Fruit fly (Drosophila melanogaster) ovary, adult (tissue): ENCODE results near the gene CG9628.

ENCODE experiments used
- CG17801 ChIP-seq: fragments of 200-800 bp; optimal IDR thresholded peaks from 2 replicates; lab custom pipeline; 2019; ENCODE audit warnings: missing biosample characterization, mild to moderate bottlenecking, missing genetic modification characterization, moderate library complexity; ENCODE audit not compliant: partially characterized antibody

The CG9628 gene

dm6 chr3L:14611406-14612335 is 10.9 kb upstream of the CG9628 start:
- no peak for TF ChIP-seq CG17801 (GFP tag; lab: Kevin White, UChicago)

dm6 chr3L:14612945-14613791 is 9.4 kb upstream of the CG9628 start:
- TF ChIP-seq CG17801 (GFP tag; lab: Kevin White, UChicago) = no peak

dm6 chr3L:14613792-14614677 is 8.6 kb upstream of the CG9628 start, which contains the start of gene shd:
Gene shd, plus strand, starts transcription at chr3L:14614458.
- no peak for TF ChIP-seq CG17801 (GFP tag; lab: Kevin White, UChicago)

dm6 chr3L:14615187-14615586 is 7.4 kb upstream of the CG9628 start:
- no peak for TF ChIP-seq CG17801 (GFP tag; lab: Kevin White, UChicago)

dm6 chr3L:14616085-14617026 is 6.2 kb upstream of the CG9628 start:
- no peak for TF ChIP-seq CG17801 (GFP tag; lab: Kevin White, UChicago)

dm6 chr3L:14617511-14618217 is 4.9 kb upstream of the CG9628 start:
- TF ChIP-seq CG17801 (GFP tag; lab: Kevin White, UChicago) = no peak

- TF ChIP-seq CG17801 (GFP tag; lab: Kevin White, UChicago) = no peak
These were observed 4.2 kb upstream of the CG9628 start for dm6 chr3L:14618424-14618823.

- TF ChIP-seq CG17801 (GFP tag; lab: Kevin White, UChicago) = no peak
These were observed 3.7 kb upstream of the CG9628 start for dm6 chr3L:14618942-14619341.

- TF ChIP-seq CG17801 (GFP tag; lab: Kevin White, UChicago) = no peak
These were observed 1.1 kb upstream of the CG9628 start for dm6 chr3L:14621464-14621863.

- no peak for TF ChIP-seq CG17801 (GFP tag; lab: Kevin White, UChicago)
These were observed 2.1 kb downstream of the CG9628 start for dm6 chr3L:14624425-14625309.

dm6 chr3L:14625568-14625996 is 3.0 kb downstream of the CG9628 start:
- TF ChIP-seq CG17801 (GFP tag; lab: Kevin White, UChicago) = no peak
